Worm (Caenorhabditis elegans) whole organism, midembryonic: ENCODE measurements around the gene srz-102.

Experiments
- T22C8.4 ChIP-seq: fragments of 200-800 bp; sonication (Bioruptor generic); IDR thresholded peaks from 2 replicates; pipeline ENCODE4 v1.3.6; 2022; ENCODE audit warnings: missing genetic modification characterization, missing compliant biosample characterization
- cog-1 ChIP-seq: sonication (generic microtip); optimal IDR thresholded peaks from 2 replicates; lab custom pipeline; 2016; ENCODE audit warnings: missing genetic modification characterization, missing compliant biosample characterization
- flt-1 ChIP-seq: fragments of 200-800 bp; sonication (Bioruptor generic); IDR thresholded peaks from 2 replicates; pipeline ENCODE4 v1.3.6; 2022; ENCODE audit warnings: missing genetic modification characterization, missing compliant biosample characterization
- med-1 ChIP-seq: sonication (generic microtip); optimal IDR thresholded peaks from 2 replicates; lab custom pipeline; 2017; ENCODE audit warnings: missing genetic modification characterization, mild to moderate bottlenecking, missing compliant biosample characterization, antibody characterized with exemption, missing genetic modification reagents; ENCODE audit not compliant: insufficient read depth
- tab-1 ChIP-seq: fragments of 200-800 bp; sonication (Bioruptor generic); IDR thresholded peaks from 2 replicates; pipeline ENCODE4 v1.3.6; 2022; ENCODE audit warnings: missing genetic modification characterization, missing compliant biosample characterization
- ztf-23 ChIP-seq: fragments of 200-800 bp; sonication (Bioruptor generic); IDR thresholded peaks from 2 replicates; pipeline ENCODE4 v1.3.6; 2022; ENCODE audit warnings: missing genetic modification reagents, missing genetic modification characterization, missing compliant biosample characterization

- TF ChIP-seq med-1 (GFP tag; lab: Kevin White, UChicago) (no peak), ztf-23 (no peak), T22C8.4 (no peak), cog-1 (tag; lab: Kevin White, UChicago) (no peak), tab-1 (no peak), flt-1 (no peak)
Measured at ce11 chrV:16666647-16667046, 20.7 kb upstream of the srz-102 start, which contains the start of gene F14F8.14.
